Worm (Caenorhabditis elegans) whole organism, midembryonic: ENCODE results near the gene ZK1236.1.

Source experiments
- T22C8.4 ChIP-seq: fragments of 200-800 bp; sonication (Bioruptor generic); IDR thresholded peaks from 2 replicates; pipeline ENCODE4 v1.3.6; 2022; ENCODE audit warnings: missing genetic modification characterization, missing compliant biosample characterization
- cog-1 ChIP-seq: sonication (generic microtip); optimal IDR thresholded peaks from 2 replicates; lab custom pipeline; 2016; ENCODE audit warnings: missing genetic modification characterization, missing compliant biosample characterization
- flt-1 ChIP-seq: fragments of 200-800 bp; sonication (Bioruptor generic); IDR thresholded peaks from 2 replicates; pipeline ENCODE4 v1.3.6; 2022; ENCODE audit warnings: missing genetic modification characterization, missing compliant biosample characterization
- klf-2 ChIP-seq: fragments of 200-800 bp; sonication (Bioruptor generic); conservative IDR thresholded peaks from 2 replicates; pipeline ENCODE4 v1.3.6; 2022; ENCODE audit warnings: missing genetic modification reagents, missing genetic modification characterization, missing compliant biosample characterization
- med-1 ChIP-seq: sonication (generic microtip); optimal IDR thresholded peaks from 2 replicates; lab custom pipeline; 2017; ENCODE audit warnings: missing genetic modification characterization, mild to moderate bottlenecking, missing compliant biosample characterization, antibody characterized with exemption, missing genetic modification reagents; ENCODE audit not compliant: insufficient read depth
- ref-1 ChIP-seq: fragments of 200-800 bp; sonication (Bioruptor generic); conservative IDR thresholded peaks from 2 replicates; pipeline ENCODE4 v1.3.6; 2022; ENCODE audit warnings: missing genetic modification reagents, missing genetic modification characterization, missing compliant biosample characterization
- tab-1 ChIP-seq: fragments of 200-800 bp; sonication (Bioruptor generic); IDR thresholded peaks from 2 replicates; pipeline ENCODE4 v1.3.6; 2022; ENCODE audit warnings: missing genetic modification characterization, missing compliant biosample characterization
- ztf-23 ChIP-seq: fragments of 200-800 bp; sonication (Bioruptor generic); IDR thresholded peaks from 2 replicates; pipeline ENCODE4 v1.3.6; 2022; ENCODE audit warnings: missing genetic modification reagents, missing genetic modification characterization, missing compliant biosample characterization
- ztf-29 ChIP-seq: fragments of 200-800 bp; sonication (Bioruptor generic); IDR thresholded peaks from 2 replicates; pipeline ENCODE4 v1.3.6; 2022; ENCODE audit warnings: missing genetic modification reagents, missing genetic modification characterization, missing compliant biosample characterization

The ZK1236.1 gene

DNA sequence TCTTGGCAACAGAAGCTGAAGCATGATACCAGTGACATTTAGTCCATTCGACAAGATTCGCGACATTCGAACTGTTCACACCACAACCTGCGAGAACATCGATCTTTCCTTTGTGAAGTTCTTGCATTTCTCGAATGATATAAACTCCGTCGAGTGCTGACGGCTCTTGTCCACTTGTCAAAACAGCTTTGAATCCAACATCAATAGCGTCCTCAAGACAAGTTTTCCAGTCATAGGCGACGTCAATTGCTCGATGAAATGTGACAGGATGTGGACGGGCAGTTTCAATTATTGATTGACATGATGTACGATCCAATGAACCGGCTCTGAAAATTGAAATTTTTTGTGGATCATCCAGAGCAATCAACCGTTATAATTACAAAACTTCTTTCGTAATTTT is 26.5 kb upstream of the ZK1236.1 start:
- no peak for TF ChIP-seq tab-1 (GFP tag; lab: Robert Waterston, UW)
- TF ChIP-seq T22C8.4 (GFP tag; lab: Robert Waterston, UW), result no peak
- no peak for TF ChIP-seq ztf-29 (GFP tag; lab: Robert Waterston, UW)
- no peak for TF ChIP-seq flt-1
- no peak for TF ChIP-seq cog-1
- no peak for TF ChIP-seq klf-2 (GFP tag; lab: Robert Waterston, UW)
- no peak for TF ChIP-seq ref-1 (GFP tag; lab: Robert Waterston, UW)
- no peak for TF ChIP-seq med-1
- no peak for TF ChIP-seq ztf-23 (GFP tag; lab: Robert Waterston, UW)

DNA sequence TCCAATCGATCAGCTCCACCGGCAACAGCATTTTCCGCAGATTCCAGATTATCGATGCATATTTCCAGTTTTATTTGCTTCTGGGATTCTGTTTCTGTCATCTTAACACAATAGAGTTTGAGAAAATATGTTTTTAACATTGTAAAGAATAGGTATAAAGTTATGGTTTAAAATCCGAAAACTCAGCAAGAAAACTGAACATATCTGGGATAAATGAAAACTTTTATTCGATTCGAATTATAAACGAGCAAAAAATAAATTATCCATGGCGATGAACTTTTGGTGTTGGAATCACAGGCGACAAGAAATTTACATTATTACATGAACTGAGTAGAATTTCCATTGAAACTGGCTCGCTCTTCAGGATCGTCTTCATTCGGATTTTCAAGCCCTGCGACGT is 25.6 kb upstream of the ZK1236.1 start, which contains the start of gene cutc-1:
cutc-1 (minus strand) TSS at position 101 of the 400 bp plus-strand sequence.
- TF ChIP-seq flt-1 (no peak), ztf-23 (GFP tag; lab: Robert Waterston, UW) (no peak), T22C8.4 (GFP tag; lab: Robert Waterston, UW) (no peak), klf-2 (GFP tag; lab: Robert Waterston, UW) (no peak), med-1 (no peak), tab-1 (GFP tag; lab: Robert Waterston, UW) (no peak), ztf-29 (GFP tag; lab: Robert Waterston, UW) (no peak), cog-1 (no peak), ref-1 (GFP tag; lab: Robert Waterston, UW) (no peak)

DNA sequence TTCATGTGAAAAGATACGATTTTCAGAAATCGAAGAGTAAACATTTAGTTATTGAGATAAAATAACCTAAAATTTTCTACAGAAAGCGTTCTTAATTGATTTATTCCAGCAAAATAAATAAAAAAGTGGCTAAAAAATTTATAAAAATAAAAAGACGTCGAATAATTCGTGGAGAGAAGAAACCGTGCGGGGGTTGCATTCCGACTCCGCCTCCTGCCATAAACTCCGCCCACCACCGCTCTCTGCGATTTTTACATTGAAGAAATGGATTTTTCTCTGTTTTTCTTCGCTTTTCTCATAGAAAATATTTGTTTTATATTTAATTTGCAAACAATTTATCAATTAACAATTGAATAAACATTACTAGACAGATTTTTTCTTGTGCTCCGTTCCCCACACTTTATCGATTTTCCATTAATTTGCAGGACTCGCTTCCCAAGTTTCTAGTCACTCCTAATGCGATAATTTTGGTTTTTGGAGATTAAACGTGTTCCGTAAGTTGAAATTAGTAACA is 23.6 kb upstream of the ZK1236.1 start, which contains the start of the genes ubxn-4 and cyy-1:
ubxn-4 (minus strand) TSS at position 114 of the 514 bp plus-strand sequence.
cyy-1 (plus strand) TSS at position 426 of the 514 bp plus-strand sequence.
- TF ChIP-seq flt-1, result 0 out of 2 replicates have a peak, but pooled peaks have one; percentile 17
- no peak for TF ChIP-seq med-1

DNA sequence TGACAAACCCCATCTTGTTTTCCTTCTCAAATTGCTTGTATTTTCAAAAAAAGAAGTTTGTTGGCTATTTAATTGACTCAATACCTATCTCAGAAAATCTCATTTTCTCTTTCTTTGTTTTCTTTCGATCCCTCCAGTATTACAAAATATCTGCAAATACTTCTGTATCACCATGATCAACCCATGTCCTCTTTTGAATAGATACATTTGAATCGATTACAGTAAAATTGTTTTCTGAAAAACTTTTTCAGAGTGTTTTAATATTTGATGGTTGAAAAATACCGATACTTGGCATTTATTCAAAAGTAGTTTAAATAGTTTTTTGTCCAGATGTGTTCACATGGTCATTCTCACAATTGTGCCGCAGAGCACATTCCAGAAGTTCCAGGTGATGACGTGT is 19.9 kb upstream of the ZK1236.1 start, which contains the start of gene ZK353.9:
ZK353.9 (plus strand) TSS at position 331 of the 400 bp plus-strand sequence.
- no peak for TF ChIP-seq T22C8.4 (GFP tag; lab: Robert Waterston, UW)

DNA sequence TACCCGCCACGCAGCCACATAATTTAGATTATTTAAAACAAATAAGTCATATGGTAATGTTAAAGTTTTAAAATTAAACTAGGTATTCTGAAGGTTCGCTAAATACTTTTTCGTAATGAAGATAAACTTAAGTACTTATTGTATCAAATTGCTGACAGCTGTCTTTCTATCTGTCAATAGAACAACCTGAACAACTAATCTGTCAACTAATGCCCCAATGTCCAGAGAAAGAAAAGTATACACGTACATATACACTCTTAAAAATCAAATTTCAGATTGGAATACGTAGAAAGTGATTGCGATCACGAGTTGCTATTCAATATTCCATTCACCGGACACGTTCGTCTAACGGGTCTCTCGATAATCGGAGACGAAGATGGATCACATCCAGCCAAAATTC is 18.4 kb upstream of the ZK1236.1 start:
- TF ChIP-seq flt-1, result no peak
- no peak for TF ChIP-seq tab-1 (GFP tag; lab: Robert Waterston, UW)
- no peak for TF ChIP-seq ztf-23 (GFP tag; lab: Robert Waterston, UW)
- TF ChIP-seq klf-2 (GFP tag; lab: Robert Waterston, UW), result no peak
- TF ChIP-seq ref-1 (GFP tag; lab: Robert Waterston, UW), result no peak
- no peak for TF ChIP-seq T22C8.4 (GFP tag; lab: Robert Waterston, UW)
- no peak for TF ChIP-seq med-1
- no peak for TF ChIP-seq cog-1
- TF ChIP-seq ztf-29 (GFP tag; lab: Robert Waterston, UW), result no peak

DNA sequence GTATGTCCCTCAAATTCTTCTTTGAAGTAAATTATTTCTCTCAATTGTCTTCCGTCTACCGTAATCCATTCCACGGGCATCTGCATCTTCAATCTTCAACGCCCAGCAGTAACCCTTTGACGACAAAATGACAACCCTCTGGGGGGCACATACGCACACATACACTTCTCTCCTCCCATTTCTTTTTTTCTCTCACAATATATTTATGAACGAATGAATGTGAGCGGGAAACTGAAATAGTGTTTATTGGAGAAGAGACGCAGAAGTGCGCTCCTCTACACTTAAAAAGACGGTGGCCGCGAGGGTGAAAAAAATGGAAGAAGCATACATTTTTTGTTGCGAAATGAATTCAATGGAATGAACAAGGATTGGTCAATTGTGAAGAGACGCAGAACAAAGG is 17.1 kb upstream of the ZK1236.1 start:
- TF ChIP-seq ztf-23 (GFP tag; lab: Robert Waterston, UW) (peak; percentile 98), cog-1 (peak; percentile 13), T22C8.4 (GFP tag; lab: Robert Waterston, UW) (no peak), tab-1 (GFP tag; lab: Robert Waterston, UW) (no peak), flt-1 (peak; percentile 69; the same call in 1 of the 2 replicates), ref-1 (GFP tag; lab: Robert Waterston, UW) (no peak)

DNA sequence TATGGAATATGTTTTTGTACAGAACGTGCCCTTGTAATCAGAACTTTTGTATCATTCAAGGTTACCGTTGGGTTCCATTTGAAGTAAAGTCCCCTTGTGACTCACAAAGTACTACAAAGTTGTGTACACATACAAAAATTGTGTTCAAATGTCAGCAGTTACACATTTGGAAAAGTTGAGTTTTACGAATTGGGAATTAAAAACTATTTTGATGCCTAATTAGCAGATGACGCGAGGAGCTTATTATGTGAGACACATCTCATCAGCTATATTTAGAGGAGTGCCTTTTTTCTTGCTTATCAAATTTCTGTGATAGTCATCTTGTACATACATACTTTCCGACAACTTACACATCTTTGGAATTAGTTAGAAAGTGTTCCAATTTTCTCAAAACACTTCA is 15.6 kb upstream of the ZK1236.1 start:
- no peak for TF ChIP-seq tab-1 (GFP tag; lab: Robert Waterston, UW)
- no peak for TF ChIP-seq T22C8.4 (GFP tag; lab: Robert Waterston, UW)
- no peak for TF ChIP-seq cog-1
- TF ChIP-seq ztf-23 (GFP tag; lab: Robert Waterston, UW), result no peak
- no peak for TF ChIP-seq flt-1
- no peak for TF ChIP-seq med-1
- no peak for TF ChIP-seq ztf-29 (GFP tag; lab: Robert Waterston, UW)
- no peak for TF ChIP-seq klf-2 (GFP tag; lab: Robert Waterston, UW)
- no peak for TF ChIP-seq ref-1 (GFP tag; lab: Robert Waterston, UW)

DNA sequence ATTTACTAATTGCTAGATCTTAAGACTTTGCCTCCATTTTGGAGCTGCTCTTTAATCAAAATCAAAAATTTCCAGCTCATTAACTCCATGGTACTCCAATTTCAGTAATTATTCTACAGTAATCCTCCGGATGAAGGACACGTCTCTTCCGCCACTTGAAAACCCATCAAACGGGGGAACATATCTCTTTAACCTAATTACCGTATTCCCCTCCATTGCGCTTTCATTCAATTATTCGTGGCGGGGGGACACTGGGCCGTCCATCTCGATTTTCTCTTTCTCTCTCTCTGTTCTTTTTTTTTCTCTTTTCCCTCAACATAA is 12.3 kb upstream of the ZK1236.1 start:
- no peak for TF ChIP-seq cog-1
- no peak for TF ChIP-seq ref-1 (GFP tag; lab: Robert Waterston, UW)
- no peak for TF ChIP-seq tab-1 (GFP tag; lab: Robert Waterston, UW)
- no peak for TF ChIP-seq med-1
- no peak for TF ChIP-seq flt-1
- TF ChIP-seq klf-2 (GFP tag; lab: Robert Waterston, UW), result no peak
- TF ChIP-seq T22C8.4 (GFP tag; lab: Robert Waterston, UW), result no peak
- TF ChIP-seq ztf-29 (GFP tag; lab: Robert Waterston, UW), result no peak
- TF ChIP-seq ztf-23 (GFP tag; lab: Robert Waterston, UW), result no peak

DNA sequence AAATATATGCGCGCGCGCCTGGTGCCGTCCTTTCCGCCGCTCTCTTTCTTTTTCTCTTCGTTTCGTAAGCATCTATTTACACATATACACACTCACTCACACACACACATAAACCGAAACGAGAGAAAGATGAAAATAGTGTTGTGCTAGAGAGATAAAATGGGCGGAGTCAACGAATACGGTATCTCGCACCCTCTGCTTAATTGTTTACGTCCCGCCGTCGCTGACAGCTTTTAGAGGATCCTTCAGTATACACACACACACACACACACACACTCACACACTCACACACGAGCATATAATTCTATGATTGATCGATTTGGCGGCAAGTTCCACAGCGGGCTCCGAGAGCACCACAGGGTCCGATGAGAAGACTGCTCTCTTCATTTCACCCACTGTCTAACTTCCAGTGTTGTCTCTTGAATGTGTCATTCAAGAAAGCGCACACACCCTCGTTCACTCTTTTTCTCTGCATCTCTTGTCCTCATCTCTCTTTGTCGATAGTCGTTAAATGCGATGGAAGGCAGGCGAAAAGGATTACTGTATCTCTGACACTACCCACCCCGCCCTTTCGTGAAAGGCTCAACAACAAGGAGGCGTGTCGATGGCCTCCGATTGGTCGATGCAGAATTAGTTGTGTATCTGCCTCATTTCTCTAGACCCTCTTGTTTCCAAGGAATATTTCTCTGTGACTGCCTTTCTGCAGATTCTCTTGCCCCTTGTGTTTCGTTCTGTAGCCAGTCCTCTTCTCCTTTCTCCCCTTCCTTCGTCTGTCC is 11.7 kb upstream of the ZK1236.1 start:
- TF ChIP-seq ztf-29 (GFP tag; lab: Robert Waterston, UW) (no peak), flt-1 (0 out of 2 replicates have a peak, but pooled peaks have one; percentile 38), T22C8.4 (GFP tag; lab: Robert Waterston, UW) (peak; percentile 64; the same call in 1 of the 2 replicates), ref-1 (GFP tag; lab: Robert Waterston, UW) (no peak), tab-1 (GFP tag; lab: Robert Waterston, UW) (no peak), med-1 (no peak), ztf-23 (GFP tag; lab: Robert Waterston, UW) (peak; percentile 43; the same call in 1 of the 2 replicates), cog-1 (peak; percentile 95), klf-2 (GFP tag; lab: Robert Waterston, UW) (no peak)

DNA sequence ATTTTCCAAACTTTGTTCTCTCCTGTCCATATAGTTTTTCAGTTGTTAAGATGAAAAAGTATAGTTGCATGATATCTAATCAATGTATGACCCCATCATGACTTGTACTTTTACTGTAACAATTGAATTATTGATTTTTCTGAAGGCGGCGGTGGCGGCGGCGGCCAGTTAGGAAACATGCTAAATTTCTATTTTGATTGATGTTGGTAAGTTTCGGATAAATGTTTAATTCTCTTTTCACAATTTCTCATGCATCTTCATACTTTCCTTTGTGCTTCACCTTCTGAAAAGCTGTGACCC is 11.2 kb upstream of the ZK1236.1 start, which contains the start of gene sor-1:
sor-1 (plus strand) TSS at position 201 of the 300 bp plus-strand sequence.
- no peak for TF ChIP-seq ref-1 (GFP tag; lab: Robert Waterston, UW)
- TF ChIP-seq ztf-29 (GFP tag; lab: Robert Waterston, UW), result no peak
- TF ChIP-seq med-1, result no peak
- TF ChIP-seq cog-1, result no peak
- no peak for TF ChIP-seq flt-1
- no peak for TF ChIP-seq tab-1 (GFP tag; lab: Robert Waterston, UW)
- no peak for TF ChIP-seq klf-2 (GFP tag; lab: Robert Waterston, UW)
- TF ChIP-seq T22C8.4 (GFP tag; lab: Robert Waterston, UW), result peak; percentile 62; the same call in 1 of the 2 replicates
- TF ChIP-seq ztf-23 (GFP tag; lab: Robert Waterston, UW), result no peak
